Fruit fly (Drosophila melanogaster) whole organism, prepupa: ENCODE results near the gene Aos1.
A peak's percentile ranks its signal among the peaks of the same experiment; 100 is the strongest.

Source experiments
- CG10631 ChIP-seq: fragments of 200-800 bp; sonication (Bioruptor generic); optimal IDR thresholded peaks from 2 replicates; lab custom pipeline; 2016; ENCODE audit warnings: missing biosample characterization, missing genetic modification characterization
- CG11294 ChIP-seq: fragments of 200-800 bp; sonication (Bioruptor generic); IDR thresholded peaks from 2 replicates; pipeline ENCODE4 v1.3.6; 2022; ENCODE audit warnings: missing biosample characterization, missing genetic modification characterization
- CG11762 ChIP-seq: fragments of 200-800 bp; sonication (Bioruptor generic); optimal IDR thresholded peaks from 3 replicates; lab custom pipeline; 2016; ENCODE audit warnings: missing biosample characterization, missing genetic modification characterization; ENCODE audit not compliant: insufficient read depth
- CG11902 ChIP-seq: fragments of 200-800 bp; sonication (Bioruptor generic); optimal IDR thresholded peaks from 3 replicates; lab custom pipeline; 2016; ENCODE audit warnings: missing biosample characterization, missing genetic modification characterization
- CG15336 ChIP-seq: fragments of 200-800 bp; sonication (Bioruptor generic); IDR thresholded peaks from 2 replicates; pipeline ENCODE4 v1.3.6; 2022; ENCODE audit warnings: missing biosample characterization, missing genetic modification characterization
- CG1621 ChIP-seq: fragments of 200-800 bp; sonication (Bioruptor generic); optimal IDR thresholded peaks from 3 replicates; lab custom pipeline; 2018; ENCODE audit warnings: missing biosample characterization, mild to moderate bottlenecking, missing genetic modification characterization
- CG16779 ChIP-seq: fragments of 200-800 bp; sonication (Bioruptor generic); optimal IDR thresholded peaks from 3 replicates; lab custom pipeline; 2017; ENCODE audit warnings: missing biosample characterization, mild to moderate bottlenecking, missing genetic modification characterization
- CG3032 ChIP-seq: fragments of 200-800 bp; optimal IDR thresholded peaks from 2 replicates; lab custom pipeline; 2019; ENCODE audit warnings: missing biosample characterization, mild to moderate bottlenecking, missing genetic modification characterization, moderate library complexity
- CG32006 ChIP-seq: fragments of 200-800 bp; sonication (Bioruptor generic); optimal IDR thresholded peaks from 3 replicates; lab custom pipeline; 2017; ENCODE audit warnings: missing biosample characterization, mild to moderate bottlenecking, missing genetic modification characterization
- CG3919 ChIP-seq: fragments of 200-800 bp; sonication (Bioruptor generic); optimal IDR thresholded peaks from 3 replicates; lab custom pipeline; 2016; ENCODE audit warnings: missing biosample characterization, missing genetic modification characterization
- CG4318 ChIP-seq: fragments of 200-800 bp; sonication (Bioruptor generic); optimal IDR thresholded peaks from 3 replicates; lab custom pipeline; 2017; ENCODE audit warnings: missing biosample characterization, mild to moderate bottlenecking, missing genetic modification characterization
- CG6276 ChIP-seq: fragments of 200-800 bp; sonication (Bioruptor generic); optimal IDR thresholded peaks from 2 replicates; lab custom pipeline; 2017; ENCODE audit warnings: missing biosample characterization, mild to moderate bottlenecking, missing genetic modification characterization
- CG6792 ChIP-seq: fragments of 200-800 bp; sonication (Bioruptor generic); optimal IDR thresholded peaks from 3 replicates; lab custom pipeline; 2016; ENCODE audit warnings: missing biosample characterization, missing genetic modification characterization
- CG6808 ChIP-seq: fragments of 200-800 bp; sonication (Bioruptor generic); optimal IDR thresholded peaks from 3 replicates; lab custom pipeline; 2017; ENCODE audit warnings: missing biosample characterization, missing genetic modification characterization, mild to moderate bottlenecking, moderate library complexity, missing genetic modification reagents
- CG7368 ChIP-seq: fragments of 200-800 bp; sonication (Bioruptor generic); optimal IDR thresholded peaks from 3 replicates; lab custom pipeline; 2016; ENCODE audit warnings: missing biosample characterization, missing genetic modification characterization
- CG8119 ChIP-seq: fragments of 200-800 bp; sonication (Bioruptor generic); IDR thresholded peaks from 3 replicates; pipeline ENCODE4 v1.3.6; 2022; ENCODE audit warnings: missing biosample characterization, missing genetic modification characterization
- CG8319 ChIP-seq: fragments of 200-800 bp; sonication (Bioruptor generic); optimal IDR thresholded peaks from 3 replicates; lab custom pipeline; 2016; ENCODE audit warnings: missing biosample characterization, missing genetic modification characterization
- Eip75B ChIP-seq: fragments of 200-800 bp; sonication (Bioruptor generic); optimal IDR thresholded peaks from 3 replicates; lab custom pipeline; 2016; ENCODE audit warnings: missing biosample characterization, missing genetic modification characterization
- Eip78C ChIP-seq: fragments of 200-800 bp; sonication (Bioruptor generic); peaks from one replicate; lab custom pipeline; 2016; ENCODE audit warnings: missing biosample characterization, missing genetic modification characterization
- Eip93F ChIP-seq: fragments of 200-800 bp; sonication (Bioruptor generic); optimal IDR thresholded peaks from 2 replicates; lab custom pipeline; 2016; ENCODE audit warnings: missing biosample characterization, mild to moderate bottlenecking, missing genetic modification characterization
- Ets21C ChIP-seq: fragments of 200-800 bp; sonication (Bioruptor generic); optimal IDR thresholded peaks from 3 replicates; lab custom pipeline; 2016; ENCODE audit warnings: missing biosample characterization, missing genetic modification characterization
- Ets96B ChIP-seq: fragments of 200-800 bp; optimal IDR thresholded peaks from 2 replicates; lab custom pipeline; 2019; ENCODE audit warnings: missing biosample characterization, mild to moderate bottlenecking, missing genetic modification characterization, moderate library complexity
- Gug ChIP-seq: fragments of 200-800 bp; sonication (Bioruptor generic); IDR thresholded peaks from 2 replicates; pipeline ENCODE4 v1.3.6; 2022; ENCODE audit warnings: missing biosample characterization, missing genetic modification characterization
- Hr38 ChIP-seq: sonication (Bioruptor generic); optimal IDR thresholded peaks from 2 replicates; lab custom pipeline; 2016; ENCODE audit warnings: missing biosample characterization, missing genetic modification characterization
- Hr39 ChIP-seq: fragments of 200-800 bp; sonication (Bioruptor generic); optimal IDR thresholded peaks from 2 replicates; lab custom pipeline; 2016; ENCODE audit warnings: missing biosample characterization, missing genetic modification characterization
- Hr4 ChIP-seq: fragments of 200-800 bp; sonication (Bioruptor generic); optimal IDR thresholded peaks from 3 replicates; lab custom pipeline; 2016; ENCODE audit warnings: missing biosample characterization, missing genetic modification characterization
- OdsH ChIP-seq: fragments of 200-800 bp; sonication (Bioruptor generic); optimal IDR thresholded peaks from 3 replicates; lab custom pipeline; 2016; ENCODE audit warnings: missing biosample characterization, missing genetic modification characterization
- Smox ChIP-seq: fragments of 200-800 bp; sonication (Bioruptor generic); optimal IDR thresholded peaks from 3 replicates; lab custom pipeline; 2016; ENCODE audit warnings: missing biosample characterization, missing genetic modification characterization
- Sox102F ChIP-seq: fragments of 200-800 bp; sonication (Bioruptor generic); optimal IDR thresholded peaks from 2 replicates; lab custom pipeline; 2016; ENCODE audit warnings: missing biosample characterization, mild to moderate bottlenecking, missing genetic modification characterization
- Sox14 ChIP-seq: fragments of 200-800 bp; sonication (Bioruptor generic); optimal IDR thresholded peaks from 3 replicates; lab custom pipeline; 2016; ENCODE audit warnings: missing biosample characterization, missing genetic modification characterization
- Sox15 ChIP-seq: fragments of 200-800 bp; sonication (Bioruptor generic); optimal IDR thresholded peaks from 3 replicates; lab custom pipeline; 2016; ENCODE audit warnings: missing biosample characterization, missing genetic modification characterization
- cyc ChIP-seq: fragments of 200-800 bp; sonication (Bioruptor generic); optimal IDR thresholded peaks from 3 replicates; lab custom pipeline; 2016; ENCODE audit warnings: missing biosample characterization, missing genetic modification characterization
- dac ChIP-seq: fragments of 200-800 bp; sonication (Bioruptor generic); optimal IDR thresholded peaks from 2 replicates; lab custom pipeline; 2017; ENCODE audit warnings: missing biosample characterization, mild to moderate bottlenecking, missing genetic modification characterization
- dsx ChIP-seq: fragments of 200-800 bp; optimal IDR thresholded peaks from 3 replicates; lab custom pipeline; 2019; ENCODE audit warnings: missing biosample characterization, mild to moderate bottlenecking, missing genetic modification characterization, moderate library complexity; ENCODE audit not compliant: poor library complexity, severe bottlenecking
- esn ChIP-seq: fragments of 200-800 bp; sonication (Bioruptor generic); optimal IDR thresholded peaks from 2 replicates; lab custom pipeline; 2016; ENCODE audit warnings: missing biosample characterization, mild to moderate bottlenecking, missing genetic modification characterization, moderate library complexity
- fd59A ChIP-seq: fragments of 200-800 bp; sonication (Bioruptor generic); optimal IDR thresholded peaks from 2 replicates; lab custom pipeline; 2017; ENCODE audit warnings: missing biosample characterization, mild to moderate bottlenecking, missing genetic modification characterization, missing genetic modification reagents
- fkh ChIP-seq: fragments of 200-800 bp; sonication (Bioruptor generic); optimal IDR thresholded peaks from 3 replicates; lab custom pipeline; 2017; ENCODE audit warnings: missing biosample characterization, mild to moderate bottlenecking, missing genetic modification characterization, moderate library complexity
- net ChIP-seq: fragments of 200-800 bp; sonication (Bioruptor generic); optimal IDR thresholded peaks from 3 replicates; lab custom pipeline; 2016; ENCODE audit warnings: missing biosample characterization, missing genetic modification characterization
- pdm3 ChIP-seq: fragments of 200-800 bp; sonication (Bioruptor generic); optimal IDR thresholded peaks from 3 replicates; lab custom pipeline; 2016; ENCODE audit warnings: missing biosample characterization, missing genetic modification characterization
- salr ChIP-seq, 2 experiments: fragments of 200-800 bp; sonication (Bioruptor generic); optimal IDR thresholded peaks; 3 replicates each; lab custom pipeline; 2016 to 2018; ENCODE audit warnings: missing biosample characterization in 2 of 2, missing genetic modification characterization in 2 of 2, mild to moderate bottlenecking in 1 of 2
- spab ChIP-seq: fragments of 200-800 bp; sonication (Bioruptor generic); optimal IDR thresholded peaks from 2 replicates; lab custom pipeline; 2017; ENCODE audit warnings: missing biosample characterization, mild to moderate bottlenecking, missing genetic modification characterization, missing genetic modification reagents
- ss ChIP-seq, 2 experiments: fragments of 200-800 bp; sonication (Bioruptor generic); optimal IDR thresholded peaks; 2 replicates in 1 of 2; 3 replicates in 1 of 2; lab custom pipeline; 2017 to 2018; ENCODE audit warnings: mild to moderate bottlenecking in 2 of 2, missing biosample characterization in 2 of 2, missing genetic modification characterization in 2 of 2, moderate library complexity in 1 of 2
- topi ChIP-seq: fragments of 200-800 bp; sonication (Bioruptor generic); optimal IDR thresholded peaks from 3 replicates; lab custom pipeline; 2016; ENCODE audit warnings: missing biosample characterization, missing genetic modification characterization

The Aos1 gene

DNA sequence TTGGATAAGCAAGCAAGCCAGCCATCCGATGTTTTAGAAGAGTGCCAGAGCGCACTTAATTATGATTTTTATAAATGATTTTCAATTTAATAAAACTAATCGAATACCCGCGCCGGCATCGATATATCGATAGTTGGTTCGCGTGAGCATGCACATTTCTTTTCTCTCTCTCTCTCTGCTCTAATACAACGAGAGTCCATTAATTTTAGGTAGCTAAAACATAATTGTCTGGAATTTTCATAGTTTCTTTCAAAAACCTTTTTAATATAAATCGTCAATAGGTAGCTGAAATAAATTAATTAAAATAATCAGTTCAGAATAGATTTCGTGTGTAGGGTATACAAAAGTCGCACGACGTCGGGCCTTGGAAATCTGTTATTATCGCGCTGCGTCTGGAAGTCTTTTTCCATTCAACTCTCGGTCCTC lies 15.3 kb upstream of the Aos1 start, which contains the start of gene CG18549 (continued):
- peak; percentile 100 for TF ChIP-seq Sox102F (GFP tag; lab: Kevin White, UChicago)
- TF ChIP-seq CG6276 (GFP tag; lab: Kevin White, UChicago): peak; percentile 100
- peak; percentile 100 for TF ChIP-seq Eip93F (GFP tag; lab: Kevin White, UChicago)
- TF ChIP-seq fkh (GFP tag; lab: Kevin White, UChicago): peak; percentile 94
- TF ChIP-seq Hr4: peak; percentile 100
- peak; percentile 100 for TF ChIP-seq OdsH (GFP tag; lab: Kevin White, UChicago)
- TF ChIP-seq CG10631 (GFP tag; lab: Kevin White, UChicago): peak; percentile 100
- peak; percentile 100 for TF ChIP-seq Ets96B
- peak; percentile 100 for TF ChIP-seq CG3919 (GFP tag; lab: Kevin White, UChicago)
- TF ChIP-seq salr (GFP tag; optimal IDR thresholded peaks at IDR 0.05; lab: Kevin White, UChicago): peak; percentile 99 to 100
- TF ChIP-seq Ets21C (GFP tag; lab: Kevin White, UChicago): peak; percentile 99
- TF ChIP-seq CG11902 (GFP tag; lab: Kevin White, UChicago): peak; percentile 99
- TF ChIP-seq Smox (GFP tag; lab: Kevin White, UChicago): peak; percentile 100
- peak; percentile 100 for TF ChIP-seq CG4318 (GFP tag; lab: Kevin White, UChicago)
- TF ChIP-seq esn (GFP tag; lab: Kevin White, UChicago): peak; percentile 100
- peak; percentile 100 for TF ChIP-seq CG8119 (GFP tag; lab: Robert Waterston, UW)
- peak; percentile 100 for TF ChIP-seq Hr39 (GFP tag; lab: Kevin White, UChicago)
- peak; percentile 100 for TF ChIP-seq Gug (GFP tag; lab: Robert Waterston, UW)
- peak; percentile 100 for TF ChIP-seq Eip75B
- TF ChIP-seq spab (GFP tag; lab: Kevin White, UChicago): peak; percentile 100
- peak; percentile 100 for TF ChIP-seq Eip78C (GFP tag; lab: Kevin White, UChicago)
- peak; percentile 100 for TF ChIP-seq pdm3 (GFP tag; lab: Kevin White, UChicago)
- peak; percentile 100 for TF ChIP-seq dsx (GFP tag; lab: Kevin White, UChicago)
- peak; percentile 99 for TF ChIP-seq CG8319 (GFP tag; lab: Kevin White, UChicago)
- peak; percentile 100 for TF ChIP-seq CG32006 (GFP tag; lab: Kevin White, UChicago)
- peak; percentile 100 for TF ChIP-seq CG15336
- TF ChIP-seq CG6792: peak; percentile 100
- TF ChIP-seq Sox15 (GFP tag; lab: Kevin White, UChicago): peak; percentile 99
- TF ChIP-seq CG1621 (tag; lab: Kevin White, UChicago): peak; percentile 100
- peak; percentile 100 for TF ChIP-seq ss (GFP tag; optimal IDR thresholded peaks at IDR 0.05; lab: Kevin White, UChicago)
- peak; percentile 100 for TF ChIP-seq fd59A (GFP tag; lab: Kevin White, UChicago)
- TF ChIP-seq cyc: peak; percentile 100
- peak; percentile 100 for TF ChIP-seq CG11294 (GFP tag; lab: Robert Waterston, UW)
- TF ChIP-seq Hr38 (GFP tag; lab: Kevin White, UChicago): peak; percentile 97
- TF ChIP-seq CG7368 (GFP tag; lab: Kevin White, UChicago): peak; percentile 100
- TF ChIP-seq Sox14: peak; percentile 100
- TF ChIP-seq topi (GFP tag; lab: Kevin White, UChicago): peak; percentile 100
- TF ChIP-seq dac (GFP tag; lab: Kevin White, UChicago): peak; percentile 100
- peak; percentile 99 for TF ChIP-seq CG16779 (tag; lab: Kevin White, UChicago)
- peak; percentile 100 for TF ChIP-seq CG3032 (tag; lab: Kevin White, UChicago)
- TF ChIP-seq, all 60 proteins: peak for 60

DNA sequence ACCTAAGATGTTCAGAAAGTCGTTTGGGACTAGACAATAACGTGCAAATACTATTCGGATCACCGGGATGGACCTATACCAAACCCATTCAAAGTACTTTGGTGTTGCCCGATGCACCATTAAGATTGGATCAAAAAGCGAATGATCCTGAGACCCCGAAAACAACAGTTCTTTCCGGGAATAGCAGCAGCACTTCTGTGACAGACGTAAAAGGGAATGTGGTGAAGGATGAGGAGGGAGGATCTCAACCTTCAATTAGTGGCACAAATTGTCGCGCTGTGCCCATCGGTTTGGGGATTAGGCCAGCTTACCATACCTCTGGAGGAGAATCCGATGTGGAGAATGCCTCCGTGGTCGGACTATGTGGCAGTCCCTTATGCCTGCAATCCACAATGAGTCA lies 14.7 kb upstream of the Aos1 start:
- TF ChIP-seq Gug (GFP tag; lab: Robert Waterston, UW) (no peak), CG6808 (GFP tag; lab: Kevin White, UChicago) (no peak), CG16779 (tag; lab: Kevin White, UChicago) (no peak), CG1621 (tag; lab: Kevin White, UChicago) (no peak), CG11762 (no peak), CG11902 (GFP tag; lab: Kevin White, UChicago) (no peak), spab (GFP tag; lab: Kevin White, UChicago) (no peak), net (GFP tag; lab: Kevin White, UChicago) (no peak), fkh (GFP tag; lab: Kevin White, UChicago) (no peak), pdm3 (GFP tag; lab: Kevin White, UChicago) (no peak), CG7368 (GFP tag; lab: Kevin White, UChicago) (no peak)
